Fruit fly (Drosophila melanogaster) whole organism, adult: ENCODE measurements around the gene Acsf2.

ENCODE experiments used
- CG11617 ChIP-seq: fragments of 200-800 bp; sonication (Bioruptor generic); optimal IDR thresholded peaks from 2 replicates; lab custom pipeline; 2017; ENCODE audit warnings: mild to moderate bottlenecking, missing biosample characterization, missing genetic modification reagents, missing genetic modification characterization
- CG12768 ChIP-seq: fragments of 200-800 bp; sonication (Bioruptor generic); optimal IDR thresholded peaks from 2 replicates; lab custom pipeline; 2017; ENCODE audit warnings: missing biosample characterization, missing genetic modification characterization, mild to moderate bottlenecking, moderate library complexity, missing genetic modification reagents
- CG14711 ChIP-seq: fragments of 200-800 bp; sonication (Bioruptor generic); optimal IDR thresholded peaks from 2 replicates; lab custom pipeline; 2018; ENCODE audit warnings: missing biosample characterization, mild to moderate bottlenecking, missing genetic modification characterization, moderate library complexity
- CG1620 ChIP-seq: fragments of 200-800 bp; sonication (Bioruptor generic); optimal IDR thresholded peaks from 2 replicates; lab custom pipeline; 2016; ENCODE audit warnings: missing biosample characterization, missing genetic modification characterization
- CG33017 ChIP-seq: fragments of 200-800 bp; sonication (Bioruptor generic); optimal IDR thresholded peaks from 2 replicates; lab custom pipeline; 2018; ENCODE audit warnings: missing biosample characterization, mild to moderate bottlenecking, missing genetic modification characterization, moderate library complexity
- CG5204 ChIP-seq: fragments of 200-800 bp; sonication (Bioruptor generic); optimal IDR thresholded peaks from 2 replicates; lab custom pipeline; 2016; ENCODE audit warnings: missing biosample characterization, missing genetic modification characterization
- CG7045 ChIP-seq: fragments of 200-800 bp; sonication (Bioruptor generic); optimal IDR thresholded peaks from 2 replicates; lab custom pipeline; 2017; ENCODE audit warnings: missing biosample characterization, mild to moderate bottlenecking, missing genetic modification characterization
- CG7101 ChIP-seq: fragments of 200-800 bp; sonication (Bioruptor generic); optimal IDR thresholded peaks from 2 replicates; lab custom pipeline; 2018; ENCODE audit warnings: missing biosample characterization, mild to moderate bottlenecking, missing genetic modification characterization, moderate library complexity
- Clk ChIP-seq: fragments of 200-800 bp; sonication (Bioruptor generic); optimal IDR thresholded peaks from 2 replicates; lab custom pipeline; 2017; ENCODE audit warnings: missing biosample characterization, missing genetic modification characterization
- Crg-1 ChIP-seq: fragments of 200-800 bp; sonication (Bioruptor generic); optimal IDR thresholded peaks from 2 replicates; lab custom pipeline; 2016; ENCODE audit warnings: missing biosample characterization, missing genetic modification characterization
- Hr96 ChIP-seq: fragments of 200-800 bp; sonication (Bioruptor generic); optimal IDR thresholded peaks from 2 replicates; lab custom pipeline; 2016; ENCODE audit warnings: missing biosample characterization, missing genetic modification characterization
- Mnt ChIP-seq: fragments of 200-800 bp; sonication (Bioruptor generic); optimal IDR thresholded peaks from 2 replicates; lab custom pipeline; 2016; ENCODE audit warnings: missing biosample characterization, mild to moderate bottlenecking, missing genetic modification characterization
- bab1 ChIP-seq: fragments of 200-800 bp; sonication (Bioruptor generic); optimal IDR thresholded peaks from 3 replicates; lab custom pipeline; 2019; ENCODE audit warnings: missing biosample characterization, mild to moderate bottlenecking, missing genetic modification characterization, moderate library complexity
- cic ChIP-seq: fragments of 200-800 bp; sonication (Bioruptor generic); optimal IDR thresholded peaks from 2 replicates; lab custom pipeline; 2017; ENCODE audit warnings: missing biosample characterization, mild to moderate bottlenecking, missing genetic modification characterization, moderate library complexity
- cnc ChIP-seq, 2 experiments: fragments of >200 bp; optimal IDR thresholded peaks; 2 replicates each; lab custom pipeline; 2017
- kay ChIP-seq: fragments of 200-800 bp; sonication (Bioruptor generic); peaks from one replicate; lab custom pipeline; 2016; ENCODE audit warnings: missing biosample characterization, missing genetic modification characterization, borderline replicate concordance
- ovo ChIP-seq: fragments of 200-800 bp; sonication (Bioruptor generic); optimal IDR thresholded peaks from 2 replicates; lab custom pipeline; 2016; ENCODE audit warnings: missing biosample characterization, missing genetic modification characterization
- pad ChIP-seq: fragments of 200-800 bp; sonication (Bioruptor generic); optimal IDR thresholded peaks from 3 replicates; lab custom pipeline; 2017; ENCODE audit warnings: missing biosample characterization, missing genetic modification characterization, mild to moderate bottlenecking, moderate library complexity, missing genetic modification reagents
- tj ChIP-seq: fragments of 200-800 bp; sonication (Bioruptor generic); optimal IDR thresholded peaks from 3 replicates; lab custom pipeline; 2017; ENCODE audit warnings: missing biosample characterization, mild to moderate bottlenecking, missing genetic modification characterization, moderate library complexity
- toe ChIP-seq: fragments of 200-800 bp; sonication (Bioruptor generic); optimal IDR thresholded peaks from 2 replicates; lab custom pipeline; 2016; ENCODE audit warnings: missing biosample characterization, missing genetic modification characterization

The Acsf2 gene

DNA sequence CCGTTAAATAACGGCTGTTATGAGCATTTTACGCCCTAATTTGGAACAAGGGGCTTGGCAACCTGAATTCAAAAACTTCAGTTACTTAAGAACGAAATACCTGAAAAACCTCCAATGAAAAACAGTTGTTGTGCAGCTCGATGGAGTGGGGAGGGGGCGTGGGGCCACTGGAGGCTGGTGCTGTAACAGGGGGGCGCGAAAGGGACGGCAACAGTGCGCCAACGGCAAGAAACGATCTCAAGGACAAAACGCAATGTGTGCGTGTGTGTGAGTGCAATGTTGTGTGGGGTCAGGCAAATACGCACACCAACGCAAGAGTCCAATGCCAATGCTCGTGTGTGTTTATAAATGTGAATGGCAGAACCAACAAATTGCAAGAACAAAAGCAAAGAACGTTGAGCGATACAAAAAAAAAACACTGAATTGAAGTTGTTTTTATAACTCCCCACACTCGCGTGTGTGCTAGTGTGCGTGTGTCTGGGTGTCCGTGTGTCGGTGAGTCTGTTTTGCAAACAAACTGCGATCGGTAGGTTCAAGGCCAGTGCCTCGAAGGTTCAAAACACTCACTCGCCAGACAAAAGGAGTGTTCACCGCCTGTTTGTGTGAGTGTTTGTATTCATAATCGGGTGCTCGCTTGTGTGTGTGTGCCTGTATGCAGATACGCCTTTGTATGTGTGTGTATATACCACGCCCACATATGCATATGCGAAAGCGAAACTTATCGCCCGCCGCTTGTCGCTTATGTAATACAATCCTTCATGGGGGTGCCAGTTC lies 50.0 kb downstream of the Acsf2 start:
- TF ChIP-seq CG5204 (GFP tag; lab: Kevin White, UChicago): no peak
- TF ChIP-seq pad: no peak
- no peak for TF ChIP-seq cnc (optimal IDR thresholded peaks at IDR 0.05; lab: Kevin White, UChicago)
- no peak for TF ChIP-seq bab1 (GFP tag; lab: Kevin White, UChicago)
- no peak for TF ChIP-seq toe (GFP tag; lab: Kevin White, UChicago)
- no peak for TF ChIP-seq CG1620
- no peak for TF ChIP-seq CG11617
- TF ChIP-seq CG12768: no peak
- TF ChIP-seq kay (GFP tag; lab: Kevin White, UChicago): no peak
- no peak for TF ChIP-seq Mnt (GFP tag; lab: Kevin White, UChicago)
- TF ChIP-seq cic (GFP tag; lab: Kevin White, UChicago): no peak

DNA sequence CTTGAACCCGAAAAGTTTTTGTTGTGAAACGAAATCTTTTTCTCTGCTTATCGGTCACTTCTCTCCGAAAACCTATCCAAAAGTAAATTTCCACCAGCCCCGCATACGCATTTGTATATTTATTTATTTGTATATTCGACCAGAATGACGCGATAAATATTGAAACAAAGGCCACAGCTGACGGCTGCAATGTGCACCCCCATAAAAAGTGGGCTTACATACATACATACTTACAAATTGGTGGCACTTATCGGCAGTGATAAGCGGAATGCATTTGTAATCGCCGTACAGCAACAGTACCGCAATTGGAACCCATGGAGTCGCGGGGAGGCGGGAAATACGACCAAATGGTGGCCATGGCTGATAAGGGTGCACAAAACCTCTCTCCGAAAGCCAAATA lies 50.8 kb downstream of the Acsf2 start:
- peak; percentile 83 for TF ChIP-seq cic (GFP tag; lab: Kevin White, UChicago)
- no peak for TF ChIP-seq CG5204 (GFP tag; lab: Kevin White, UChicago)
- TF ChIP-seq pad: no peak
- no peak for TF ChIP-seq CG14711 (tag; lab: Kevin White, UChicago)
- TF ChIP-seq kay (GFP tag; lab: Kevin White, UChicago): peak; percentile 82
- no peak for TF ChIP-seq toe (GFP tag; lab: Kevin White, UChicago)
- TF ChIP-seq CG33017: peak; percentile 35
- no peak for TF ChIP-seq ovo (GFP tag; lab: Kevin White, UChicago)
- no peak for TF ChIP-seq cnc (optimal IDR thresholded peaks at IDR 0.05; lab: Kevin White, UChicago)
- no peak for TF ChIP-seq CG12768
- no peak for TF ChIP-seq Mnt (GFP tag; lab: Kevin White, UChicago)
- TF ChIP-seq CG1620: no peak
- TF ChIP-seq Crg-1: no peak
- no peak for TF ChIP-seq Hr96 (GFP tag; lab: Kevin White, UChicago)
- TF ChIP-seq CG7101 (tag; lab: Kevin White, UChicago): no peak
- TF ChIP-seq Clk (GFP tag; lab: Kevin White, UChicago): no peak
- no peak for TF ChIP-seq tj
- TF ChIP-seq CG7045 (GFP tag; lab: Kevin White, UChicago): no peak
- TF ChIP-seq CG11617: no peak
- TF ChIP-seq bab1 (GFP tag; lab: Kevin White, UChicago): no peak

DNA sequence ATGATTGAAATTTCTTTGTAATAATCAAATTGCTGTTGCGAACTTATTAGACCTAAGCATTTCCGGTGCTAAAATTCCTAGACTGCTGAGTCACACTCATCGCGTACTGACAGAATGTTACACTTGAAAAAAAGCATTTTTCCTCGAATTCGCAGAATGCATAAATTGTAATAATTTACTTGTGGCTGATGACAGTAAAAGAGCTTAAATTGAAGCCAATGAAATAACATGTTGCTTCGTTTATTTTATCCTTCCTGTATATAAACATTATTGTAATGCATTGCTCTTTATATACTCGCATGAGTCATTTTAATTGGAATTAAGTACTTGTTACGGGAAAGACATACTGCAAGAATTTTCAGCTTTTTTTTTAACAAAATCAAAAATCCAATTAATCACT lies 51.5 kb downstream of the Acsf2 start:
- no peak for TF ChIP-seq cnc (optimal IDR thresholded peaks at IDR 0.05; lab: Kevin White, UChicago)
- no peak for TF ChIP-seq CG7101 (tag; lab: Kevin White, UChicago)
- no peak for TF ChIP-seq CG1620
- TF ChIP-seq tj: no peak
- no peak for TF ChIP-seq bab1 (GFP tag; lab: Kevin White, UChicago)

DNA sequence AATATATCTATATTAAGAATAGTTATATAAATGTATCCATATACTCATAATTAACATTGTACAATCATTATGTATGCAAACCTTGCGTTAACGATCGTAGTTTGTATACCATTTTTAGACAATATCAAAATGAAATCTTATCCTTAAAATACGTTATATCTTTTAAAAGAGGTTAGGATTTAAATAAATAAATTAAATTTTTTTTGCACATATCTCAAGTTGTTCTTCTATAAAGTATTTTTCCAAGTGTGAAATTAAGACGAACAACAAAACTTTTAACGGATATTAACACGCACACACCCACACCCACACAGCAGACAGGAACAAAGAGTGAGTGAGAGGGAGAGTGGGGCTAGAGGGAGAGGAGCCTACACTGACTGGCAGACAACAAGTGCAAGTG lies 52.1 kb downstream of the Acsf2 start:
- TF ChIP-seq Hr96 (GFP tag; lab: Kevin White, UChicago) (no peak), bab1 (GFP tag; lab: Kevin White, UChicago) (no peak), Clk (GFP tag; lab: Kevin White, UChicago) (no peak), CG12768 (no peak), tj (no peak), CG1620 (no peak), ovo (GFP tag; lab: Kevin White, UChicago) (no peak), CG7101 (tag; lab: Kevin White, UChicago) (no peak), pad (no peak), CG7045 (GFP tag; lab: Kevin White, UChicago) (no peak), CG11617 (no peak), toe (GFP tag; lab: Kevin White, UChicago) (no peak), Mnt (GFP tag; lab: Kevin White, UChicago) (no peak), kay (GFP tag; lab: Kevin White, UChicago) (no peak), cnc (optimal IDR thresholded peaks at IDR 0.05; lab: Kevin White, UChicago) (no peak)
